Fruit fly (Drosophila melanogaster) whole organism, pupa: ENCODE measurements around the gene CG2247.

Experiments
- CG14655 ChIP-seq: fragments of 200-800 bp; sonication (Bioruptor generic); optimal IDR thresholded peaks from 3 replicates; lab custom pipeline; 2017; ENCODE audit warnings: mild to moderate bottlenecking, missing biosample characterization, missing genetic modification reagents, missing genetic modification characterization
- CG34367 ChIP-seq: fragments of 200-800 bp; sonication (Bioruptor generic); optimal IDR thresholded peaks from 2 replicates; lab custom pipeline; 2018; ENCODE audit warnings: missing biosample characterization, mild to moderate bottlenecking, missing genetic modification characterization
- CG4496 ChIP-seq: fragments of 200-800 bp; sonication (Bioruptor generic); IDR thresholded peaks from 3 replicates; pipeline ENCODE4 v1.3.6; 2022; ENCODE audit warnings: missing biosample characterization, missing genetic modification characterization
- D1 ChIP-seq: fragments of 200-800 bp; sonication (Bioruptor generic); optimal IDR thresholded peaks from 2 replicates; lab custom pipeline; 2018; ENCODE audit warnings: missing biosample characterization, mild to moderate bottlenecking, missing genetic modification characterization, moderate library complexity
- Pif1A ChIP-seq: fragments of 200-800 bp; sonication (Bioruptor generic); optimal IDR thresholded peaks from 3 replicates; lab custom pipeline; 2016; ENCODE audit warnings: missing biosample characterization, missing genetic modification characterization

DNA sequence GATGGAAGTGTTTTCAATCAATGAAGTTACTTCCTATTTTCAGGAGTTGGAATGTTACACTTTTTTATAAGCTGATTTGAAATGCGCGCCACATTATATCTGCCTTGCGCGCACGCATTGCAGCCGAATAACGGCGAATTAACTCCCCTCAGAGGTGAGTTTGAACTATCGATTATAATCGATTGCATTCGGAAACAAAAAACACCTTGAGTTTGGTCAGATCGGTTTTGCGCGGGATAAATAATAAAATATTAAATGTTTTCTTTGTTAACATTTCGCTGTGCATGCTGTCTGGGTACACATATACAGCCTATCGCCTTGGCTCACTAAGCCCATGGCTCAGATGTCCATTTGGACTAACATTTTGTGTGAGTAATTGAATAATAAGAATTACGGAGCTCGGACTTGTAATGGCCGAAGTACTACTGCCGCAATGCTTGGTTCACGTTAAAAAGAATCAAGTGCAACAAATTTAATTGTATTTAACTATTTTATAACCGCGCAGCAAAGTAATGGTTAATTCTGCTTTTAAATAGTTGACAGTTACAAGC, 9.9 kb upstream of the CG2247 start:
- TF ChIP-seq CG34367 (tag; lab: Kevin White, UChicago) (no peak), CG14655 (GFP tag; lab: Kevin White, UChicago) (no peak), CG4496 (GFP tag; lab: Robert Waterston, UW) (no peak), D1 (tag; lab: Kevin White, UChicago) (no peak), Pif1A (GFP tag; lab: Kevin White, UChicago) (no peak)
